Worm (Caenorhabditis elegans): ENCODE measurements around the gene srh-220.

- TF ChIP-seq ref-1 (GFP tag; conservative IDR thresholded peaks at IDR 0.05) (no peak), med-1 (GFP tag; optimal IDR thresholded peaks at IDR 0.05; ENCODE audit: insufficient read depth) (no peak), ztf-23 (GFP tag; IDR thresholded peaks at IDR 0.05) (no peak), flt-1 (GFP tag; IDR thresholded peaks at IDR 0.05) (no peak)
Observed at ce11 chrIV:3988132-3988531, 10.3 kb upstream of the srh-220 start.
